Worm (Caenorhabditis elegans) whole organism, L3 larva: ENCODE measurements around the gene mop-25.2.

Experiments
- ZK546.5 ChIP-seq: sonication (generic microtip); optimal IDR thresholded peaks from 2 replicates; lab custom pipeline; 2017; ENCODE audit warnings: missing biosample characterization, missing genetic modification characterization
- aly-2 ChIP-seq: fragments of 150-350 bp; optimal IDR thresholded peaks from 2 replicates; lab custom pipeline; 2014; ENCODE audit warnings: missing biosample characterization, missing genetic modification characterization
- ama-1 ChIP-seq: fragments of 150-350 bp; optimal IDR thresholded peaks from 2 replicates; lab custom pipeline; 2018
- ceh-28 ChIP-seq: fragments of 150-350 bp; optimal IDR thresholded peaks from 2 replicates; lab custom pipeline; 2014; ENCODE audit warnings: missing biosample characterization, missing genetic modification reagents, missing genetic modification characterization
- ceh-82 ChIP-seq: fragments of 150-350 bp; optimal IDR thresholded peaks from 2 replicates; lab custom pipeline; 2014; ENCODE audit warnings: missing biosample characterization, missing genetic modification characterization
- ceh-9 ChIP-seq: sonication (generic microtip); optimal IDR thresholded peaks from 2 replicates; lab custom pipeline; 2018; ENCODE audit warnings: missing biosample characterization, missing genetic modification characterization
- daf-12 ChIP-seq: fragments of 150-350 bp; optimal IDR thresholded peaks from 2 replicates; lab custom pipeline; 2014; ENCODE audit warnings: missing biosample characterization, missing genetic modification reagents, missing genetic modification characterization
- egl-27 ChIP-seq: sonication (generic microtip); optimal IDR thresholded peaks from 4 replicates; lab custom pipeline; 2017; ENCODE audit warnings: missing biosample characterization, missing genetic modification reagents, missing genetic modification characterization
- egl-5 ChIP-seq: fragments of 150-350 bp; optimal IDR thresholded peaks from 2 replicates; lab custom pipeline; 2017; ENCODE audit warnings: missing biosample characterization, missing genetic modification reagents, missing genetic modification characterization, inconsistent platforms
- elt-1 ChIP-seq: fragments of 150-350 bp; optimal IDR thresholded peaks from 2 replicates; lab custom pipeline; 2014; ENCODE audit warnings: missing biosample characterization, missing genetic modification characterization
- elt-2 ChIP-seq: sonication (generic microtip); optimal IDR thresholded peaks from 2 replicates; lab custom pipeline; 2016; ENCODE audit warnings: missing genetic modification reagents, mild to moderate bottlenecking, missing genetic modification characterization, missing compliant biosample characterization
- elt-3 ChIP-seq, 3 experiments: fragments of 150-350 bp in 1 of 3; sonication (generic microtip) in 2 of 3; optimal IDR thresholded peaks; 2 replicates in 2 of 3; 4 replicates in 1 of 3; lab custom pipeline; 2014 to 2017; ENCODE audit warnings: missing biosample characterization in 3 of 3, missing genetic modification characterization in 3 of 3
- eor-1 ChIP-seq, 2 experiments: fragments of 150-350 bp; optimal IDR thresholded peaks; 2 replicates each; lab custom pipeline; 2014 to 2018; ENCODE audit warnings: missing biosample characterization in 2 of 2, missing genetic modification characterization in 2 of 2
- fkh-10 ChIP-seq: sonication (generic microtip); optimal IDR thresholded peaks from 2 replicates; lab custom pipeline; 2017; ENCODE audit warnings: missing biosample characterization, missing genetic modification reagents, missing genetic modification characterization
- fkh-2 ChIP-seq: fragments of 150-350 bp; optimal IDR thresholded peaks from 2 replicates; lab custom pipeline; 2014; ENCODE audit warnings: missing biosample characterization, missing genetic modification reagents, missing genetic modification characterization
- fos-1 ChIP-seq: fragments of 150-350 bp; optimal IDR thresholded peaks from 2 replicates; lab custom pipeline; 2014; ENCODE audit warnings: missing biosample characterization, missing genetic modification characterization
- hmg-11 ChIP-seq: sonication (generic microtip); optimal IDR thresholded peaks from 2 replicates; lab custom pipeline; 2016; ENCODE audit warnings: missing genetic modification characterization, missing compliant biosample characterization
- lin-15B ChIP-seq: fragments of 150-350 bp; optimal IDR thresholded peaks from 2 replicates; lab custom pipeline; 2014; ENCODE audit warnings: missing biosample characterization, missing genetic modification characterization
- lsy-12 ChIP-seq: sonication (generic microtip); optimal IDR thresholded peaks from 2 replicates; lab custom pipeline; 2016; ENCODE audit warnings: mild to moderate bottlenecking, missing genetic modification characterization, missing compliant biosample characterization
- mml-1 ChIP-seq: fragments of 150-350 bp; sonication (generic microtip); optimal IDR thresholded peaks from 3 replicates; lab custom pipeline; 2014; ENCODE audit warnings: missing biosample characterization, missing genetic modification characterization
- nhr-11 ChIP-seq: fragments of 150-350 bp; optimal IDR thresholded peaks from 2 replicates; lab custom pipeline; 2014; ENCODE audit warnings: missing biosample characterization, missing genetic modification characterization
- nhr-23 ChIP-seq: fragments of 150-350 bp; optimal IDR thresholded peaks from 2 replicates; lab custom pipeline; 2014; ENCODE audit warnings: missing biosample characterization, missing genetic modification reagents, missing genetic modification characterization
- nhr-237 ChIP-seq: fragments of 150-350 bp; optimal IDR thresholded peaks from 2 replicates; lab custom pipeline; 2014; ENCODE audit warnings: missing biosample characterization, missing genetic modification characterization
- nhr-25 ChIP-seq: sonication (generic microtip); optimal IDR thresholded peaks from 2 replicates; lab custom pipeline; 2017; ENCODE audit warnings: missing biosample characterization, missing genetic modification characterization
- nhr-43 ChIP-seq: sonication (generic microtip); optimal IDR thresholded peaks from 2 replicates; lab custom pipeline; 2016; ENCODE audit warnings: mild to moderate bottlenecking, missing genetic modification characterization, missing compliant biosample characterization; ENCODE audit not compliant: poor library complexity, severe bottlenecking
- nhr-67 ChIP-seq: fragments of 150-350 bp; optimal IDR thresholded peaks from 2 replicates; lab custom pipeline; 2014; ENCODE audit warnings: missing biosample characterization, missing genetic modification characterization
- nhr-76 ChIP-seq: fragments of 150-350 bp; sonication (generic microtip); optimal IDR thresholded peaks from 5 replicates; lab custom pipeline; 2014; ENCODE audit warnings: missing biosample characterization, missing genetic modification characterization
- nhr-77 ChIP-seq: fragments of 150-350 bp; optimal IDR thresholded peaks from 2 replicates; lab custom pipeline; 2014; ENCODE audit warnings: missing biosample characterization, missing genetic modification characterization
- pha-4 ChIP-seq: fragments of 150-350 bp; optimal IDR thresholded peaks from 2 replicates; lab custom pipeline; 2014; ENCODE audit warnings: missing biosample characterization, missing genetic modification reagents, missing genetic modification characterization
- pqm-1 ChIP-seq: fragments of 150-350 bp; optimal IDR thresholded peaks from 2 replicates; lab custom pipeline; 2017; ENCODE audit warnings: missing biosample characterization, missing genetic modification characterization, inconsistent platforms
- tbx-2 ChIP-seq: sonication (generic microtip); optimal IDR thresholded peaks from 2 replicates; lab custom pipeline; 2016; ENCODE audit warnings: mild to moderate bottlenecking, missing genetic modification characterization, missing compliant biosample characterization
- unc-39 ChIP-seq: sonication (generic microtip); optimal IDR thresholded peaks from 4 replicates; lab custom pipeline; 2017; ENCODE audit warnings: missing biosample characterization, missing genetic modification characterization
- zag-1 ChIP-seq: fragments of 150-350 bp; optimal IDR thresholded peaks from 2 replicates; lab custom pipeline; 2014; ENCODE audit warnings: missing biosample characterization, missing genetic modification characterization
- ztf-4 ChIP-seq: fragments of 150-350 bp; optimal IDR thresholded peaks from 2 replicates; lab custom pipeline; 2014; ENCODE audit warnings: missing biosample characterization, missing genetic modification characterization

The mop-25.2 gene

ce11 chrII:9665577-9665976, 37.9 kb downstream of the mop-25.2 start, which contains the start of gene ZK1320.5:
ZK1320.5 (minus strand) TSS chrII:9665677.
- TF ChIP-seq elt-3 (tag; optimal IDR thresholded peaks at IDR 0.05; lab: Kevin White, UChicago) (no peak), lin-15B (tag; lab: Kevin White, UChicago) (no peak), fos-1 (tag; lab: Kevin White, UChicago) (no peak), fkh-10 (GFP tag; lab: Kevin White, UChicago) (no peak), ceh-9 (tag; lab: Kevin White, UChicago) (no peak), zag-1 (tag; lab: Kevin White, UChicago) (no peak), egl-5 (tag; lab: Kevin White, UChicago) (no peak), pqm-1 (tag; lab: Kevin White, UChicago) (no peak)

- TF ChIP-seq aly-2 (tag; lab: Kevin White, UChicago), result no peak
Measured at ce11 chrII:9662797-9663196, 40.7 kb downstream of the mop-25.2 start, which contains the start of gene cyp-13A10. cyp-13A10 (minus strand) TSS chrII:9662884.

DNA sequence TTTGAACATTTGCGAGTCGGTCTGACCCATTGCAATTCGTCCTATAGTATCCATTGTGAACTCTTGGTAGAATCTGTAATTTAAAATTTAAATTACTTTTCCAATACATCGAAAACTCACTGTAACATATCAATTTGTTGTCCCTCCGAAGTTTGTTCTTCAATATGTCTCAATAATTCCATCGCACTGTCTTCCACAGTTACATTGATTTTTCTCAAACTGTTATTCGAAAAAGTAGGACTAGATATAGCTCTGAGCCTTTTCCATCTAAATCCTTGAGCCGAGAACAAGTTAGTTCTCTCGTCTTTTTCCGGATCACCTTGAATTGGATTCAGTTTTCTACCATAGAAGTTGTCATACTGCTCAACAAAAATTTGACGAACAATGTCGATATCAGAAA, 41.3 kb downstream of the mop-25.2 start:
- TF ChIP-seq egl-5 (tag; lab: Kevin White, UChicago) (no peak), egl-27 (tag; lab: Kevin White, UChicago) (no peak), nhr-11 (tag; lab: Kevin White, UChicago) (no peak), nhr-67 (tag; lab: Kevin White, UChicago) (no peak), nhr-237 (no peak), ama-1 (no peak)
- TF ChIP-seq, all 47 proteins: peak for 0

DNA sequence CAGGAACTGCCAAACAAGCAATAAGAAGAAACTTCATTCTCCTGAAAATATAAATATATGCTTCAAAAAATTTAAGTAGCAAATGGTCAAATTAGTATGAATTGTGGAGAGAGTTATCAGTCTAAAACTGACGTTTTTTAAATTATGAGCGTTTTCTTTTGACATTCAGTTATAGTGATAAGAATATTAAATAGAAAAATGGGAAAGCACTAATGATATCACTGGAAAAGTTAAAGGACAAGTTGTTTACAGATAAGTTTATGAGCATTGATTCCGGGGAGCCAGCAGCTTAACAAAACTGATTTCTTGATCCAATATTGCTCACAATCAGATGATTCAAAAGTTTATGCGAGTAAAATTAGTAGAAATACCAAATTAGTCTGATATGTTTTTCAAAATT, 43.1 kb downstream of the mop-25.2 start, which contains the start of gene ZK1320.3:
TSS of gene ZK1320.3 (minus strand) at position 41 of the 400 bp plus-strand sequence.
- TF ChIP-seq elt-1 (tag; lab: Kevin White, UChicago), result no peak
- peak; percentile 18 for TF ChIP-seq pqm-1 (tag; lab: Kevin White, UChicago)
- peak; percentile 67 for TF ChIP-seq elt-2

DNA sequence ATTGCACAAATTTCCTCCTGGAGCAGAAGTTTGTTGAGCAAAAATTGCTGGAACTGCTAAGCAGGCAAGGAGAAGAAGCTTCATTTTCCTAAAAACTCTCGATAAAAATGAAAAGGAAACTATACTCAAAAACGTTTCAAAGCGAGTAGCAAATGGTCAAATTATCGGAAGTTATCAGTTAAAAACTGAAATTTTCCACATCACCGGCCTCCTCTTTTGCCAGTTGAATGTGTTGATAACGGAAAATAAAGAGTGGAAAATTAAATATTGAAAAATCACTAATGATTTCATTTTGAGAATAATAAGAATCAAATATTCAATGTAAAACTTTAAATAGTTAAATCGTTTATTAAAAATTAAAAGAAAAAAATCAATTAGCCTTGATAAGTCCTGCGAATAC, 44.6 kb downstream of the mop-25.2 start, which contains the start of gene ZK1320.2:
TSS of gene ZK1320.2 (minus strand) at position 88 of the 400 bp plus-strand sequence.
- TF ChIP-seq pqm-1 (tag; lab: Kevin White, UChicago), result peak; percentile 42
- TF ChIP-seq elt-2, result peak; percentile 66
- TF ChIP-seq ZK546.5 (tag; lab: Kevin White, UChicago), result no peak

- peak; percentile 74 for TF ChIP-seq pqm-1 (tag; lab: Kevin White, UChicago)
- peak; percentile 41 for TF ChIP-seq nhr-43 (tag; lab: Kevin White, UChicago)
- no peak for TF ChIP-seq eor-1 (tag; optimal IDR thresholded peaks at IDR 0.05; lab: Kevin White, UChicago)
- peak; percentile 44 for TF ChIP-seq nhr-23 (tag; lab: Kevin White, UChicago)
- TF ChIP-seq fkh-2 (tag; lab: Kevin White, UChicago), result no peak
- peak; percentile 11 for TF ChIP-seq lsy-12 (tag; lab: Kevin White, UChicago)
- TF ChIP-seq elt-2, result peak; percentile 87
- no peak for TF ChIP-seq ceh-82 (tag; lab: Kevin White, UChicago)
- TF ChIP-seq pha-4 (tag; lab: Kevin White, UChicago), result peak; percentile 47
Measured at ce11 chrII:9656210-9656755, 47.2 kb downstream of the mop-25.2 start, which contains the start of gene gstk-1. gstk-1 (plus strand) TSS chrII:9656705.

ce11 chrII:9655530-9656139, 47.9 kb downstream of the mop-25.2 start, which contains the start of gene ZK1307.1:
ZK1307.1 (minus strand) TSS chrII:9655580.
- TF ChIP-seq elt-2, result peak; percentile 17
- peak; percentile 13 for TF ChIP-seq pqm-1 (tag; lab: Kevin White, UChicago)
- no peak for TF ChIP-seq nhr-77 (tag; lab: Kevin White, UChicago)

- TF ChIP-seq nhr-25 (tag; lab: Kevin White, UChicago) (no peak), unc-39 (tag; lab: Kevin White, UChicago) (no peak), daf-12 (tag; lab: Kevin White, UChicago) (no peak), zag-1 (tag; lab: Kevin White, UChicago) (no peak), ceh-28 (tag; lab: Kevin White, UChicago) (no peak), nhr-76 (tag; lab: Kevin White, UChicago) (no peak), ztf-4 (tag; lab: Kevin White, UChicago) (no peak), hmg-11 (tag; lab: Kevin White, UChicago) (no peak), mml-1 (tag; lab: Kevin White, UChicago) (no peak), tbx-2 (no peak), egl-5 (tag; lab: Kevin White, UChicago) (no peak)
- TF ChIP-seq, all 47 proteins: peak for 0
Measured at ce11 chrII:9653679-9654078, 49.8 kb downstream of the mop-25.2 start, which contains the start of gene ZK1307.2. ZK1307.2 (minus strand) TSS chrII:9653952.
